Fruit fly (Drosophila melanogaster) whole organism, embryonic: Measurements from ENCODE around the gene CG31805.

ENCODE experiments used
- CG10565 ChIP-seq: fragments of 200-800 bp; sonication (Bioruptor generic); optimal IDR thresholded peaks from 3 replicates; lab custom pipeline; 2016; ENCODE audit warnings: missing biosample characterization, mild to moderate bottlenecking, missing genetic modification characterization
- CG10654 ChIP-seq: fragments of 200-800 bp; sonication (Bioruptor generic); optimal IDR thresholded peaks from 2 replicates; lab custom pipeline; 2016; ENCODE audit warnings: missing biosample characterization, missing genetic modification characterization
- CG12104 ChIP-seq: fragments of 200-800 bp; sonication (Bioruptor generic); optimal IDR thresholded peaks from 3 replicates; lab custom pipeline; 2016; ENCODE audit warnings: missing biosample characterization, missing genetic modification characterization
- CG12155 ChIP-seq: fragments of 200-800 bp; sonication (Bioruptor generic); optimal IDR thresholded peaks from 3 replicates; lab custom pipeline; 2016; ENCODE audit warnings: missing biosample characterization, missing genetic modification characterization
- CG12219 ChIP-seq: fragments of 200-800 bp; sonication (Bioruptor generic); optimal IDR thresholded peaks from 3 replicates; lab custom pipeline; 2018; ENCODE audit warnings: missing biosample characterization, mild to moderate bottlenecking, missing genetic modification characterization
- CG12236 ChIP-seq: fragments of 200-800 bp; sonication (Bioruptor generic); optimal IDR thresholded peaks from 2 replicates; lab custom pipeline; 2016; ENCODE audit warnings: missing biosample characterization, missing genetic modification characterization
- CG1233 ChIP-seq: fragments of 200-800 bp; sonication (Bioruptor generic); optimal IDR thresholded peaks from 4 replicates; lab custom pipeline; 2018; ENCODE audit warnings: missing biosample characterization, mild to moderate bottlenecking, missing genetic modification characterization
- CG15601 ChIP-seq: fragments of 200-800 bp; sonication (Bioruptor generic); optimal IDR thresholded peaks from 3 replicates; lab custom pipeline; 2019; ENCODE audit warnings: missing biosample characterization, mild to moderate bottlenecking, missing genetic modification characterization, moderate library complexity
- CG16779 ChIP-seq: fragments of 200-800 bp; sonication (Bioruptor generic); IDR thresholded peaks from 2 replicates; pipeline ENCODE4 v1.3.6; 2022; ENCODE audit warnings: missing biosample characterization, missing genetic modification characterization
- CG18619 ChIP-seq: fragments of 200-800 bp; sonication (Bioruptor generic); optimal IDR thresholded peaks from 3 replicates; lab custom pipeline; 2017; ENCODE audit warnings: missing biosample characterization, mild to moderate bottlenecking, missing genetic modification characterization
- CG3847 ChIP-seq: fragments of 200-800 bp; sonication (Bioruptor generic); IDR thresholded peaks from 2 replicates; pipeline ENCODE4 v1.3.6; 2022; ENCODE audit warnings: missing biosample characterization, missing genetic modification characterization
- CG4404 ChIP-seq: fragments of 200-800 bp; sonication (Bioruptor generic); IDR thresholded peaks from 2 replicates; pipeline ENCODE4 v1.3.6; 2022; ENCODE audit warnings: missing biosample characterization, missing genetic modification characterization
- CG4854 ChIP-seq: fragments of 200-800 bp; sonication (Bioruptor generic); optimal IDR thresholded peaks from 2 replicates; lab custom pipeline; 2016; ENCODE audit warnings: missing biosample characterization, missing genetic modification characterization, inconsistent platforms
- CG6654 ChIP-seq: fragments of 200-800 bp; sonication (Bioruptor generic); optimal IDR thresholded peaks from 2 replicates; lab custom pipeline; 2017; ENCODE audit warnings: missing biosample characterization, mild to moderate bottlenecking, missing genetic modification characterization
- CG9609 ChIP-seq: fragments of 200-800 bp; sonication (Bioruptor generic); optimal IDR thresholded peaks from 3 replicates; lab custom pipeline; 2016; ENCODE audit warnings: missing biosample characterization, missing genetic modification characterization
- CHES-1-like ChIP-seq: fragments of 200-800 bp; sonication (Bioruptor generic); optimal IDR thresholded peaks from 2 replicates; lab custom pipeline; 2016; ENCODE audit warnings: missing biosample characterization, missing genetic modification characterization
- Chrac-16 ChIP-seq: fragments of 200-800 bp; sonication (Bioruptor generic); optimal IDR thresholded peaks from 3 replicates; lab custom pipeline; 2016; ENCODE audit warnings: missing biosample characterization, missing genetic modification characterization
- Ets97D ChIP-seq: fragments of 200-800 bp; sonication (Bioruptor generic); optimal IDR thresholded peaks from 3 replicates; lab custom pipeline; 2016; ENCODE audit warnings: missing biosample characterization, missing genetic modification characterization
- GATAe ChIP-seq: fragments of 200-800 bp; sonication (Bioruptor generic); conservative IDR thresholded peaks from 2 replicates; pipeline ENCODE4 v1.3.6; 2022; ENCODE audit warnings: missing biosample characterization, missing genetic modification characterization
- HLHmδ ChIP-seq: fragments of 200-800 bp; sonication (Bioruptor generic); optimal IDR thresholded peaks from 2 replicates; lab custom pipeline; 2018; ENCODE audit warnings: missing biosample characterization, mild to moderate bottlenecking, missing genetic modification characterization, moderate library complexity
- Hand ChIP-seq: fragments of 200-800 bp; sonication (Bioruptor generic); optimal IDR thresholded peaks from 2 replicates; lab custom pipeline; 2017; ENCODE audit warnings: mild to moderate bottlenecking, missing biosample characterization, missing genetic modification reagents, missing genetic modification characterization
- HmgZ ChIP-seq: fragments of 200-800 bp; sonication (Bioruptor generic); optimal IDR thresholded peaks from 2 replicates; lab custom pipeline; 2018; ENCODE audit warnings: missing biosample characterization, mild to moderate bottlenecking, missing genetic modification characterization
- Hmx ChIP-seq: fragments of 200-800 bp; sonication (Bioruptor generic); optimal IDR thresholded peaks from 2 replicates; lab custom pipeline; 2016; ENCODE audit warnings: missing biosample characterization, missing genetic modification characterization
- Lhr ChIP-seq: fragments of 200-800 bp; sonication (Bioruptor generic); optimal IDR thresholded peaks from 3 replicates; lab custom pipeline; 2017; ENCODE audit warnings: mild to moderate bottlenecking, missing biosample characterization, missing genetic modification reagents, missing genetic modification characterization
- NFAT ChIP-seq: fragments of 200-800 bp; sonication (Bioruptor generic); IDR thresholded peaks from 2 replicates; pipeline ENCODE4 v1.3.6; 2022; ENCODE audit warnings: missing biosample characterization, missing genetic modification characterization
- Nf-YB ChIP-seq: fragments of 200-800 bp; sonication (Bioruptor generic); optimal IDR thresholded peaks from 3 replicates; lab custom pipeline; 2019; ENCODE audit warnings: missing biosample characterization, mild to moderate bottlenecking, missing genetic modification characterization, moderate library complexity
- Optix ChIP-seq: fragments of 200-800 bp; sonication (Bioruptor generic); IDR thresholded peaks from 3 replicates; pipeline ENCODE4 v1.3.6; 2022; ENCODE audit warnings: missing biosample characterization, missing genetic modification characterization
- Rx ChIP-seq: fragments of 200-800 bp; sonication (Bioruptor generic); IDR thresholded peaks from 2 replicates; pipeline ENCODE4 v1.3.6; 2022; ENCODE audit warnings: missing biosample characterization, missing genetic modification characterization
- ara ChIP-seq: fragments of 200-800 bp; sonication (Bioruptor generic); IDR thresholded peaks from 2 replicates; pipeline ENCODE4 v1.3.6; 2022; ENCODE audit warnings: missing biosample characterization, missing genetic modification characterization
- ash1 ChIP-seq: fragments of 200-800 bp; sonication (Bioruptor generic); optimal IDR thresholded peaks from 2 replicates; lab custom pipeline; 2018; ENCODE audit warnings: missing biosample characterization, mild to moderate bottlenecking, missing genetic modification characterization
- az2 ChIP-seq: fragments of 200-800 bp; sonication (Bioruptor generic); optimal IDR thresholded peaks from 3 replicates; lab custom pipeline; 2016; ENCODE audit warnings: missing biosample characterization, missing genetic modification characterization
- chif ChIP-seq, 2 experiments: fragments of 200-800 bp; sonication (Bioruptor generic); optimal IDR thresholded peaks; 3 replicates each; lab custom pipeline; 2016; ENCODE audit warnings: missing biosample characterization in 2 of 2, missing genetic modification characterization in 2 of 2
- crol ChIP-seq: fragments of 200-800 bp; sonication (Bioruptor generic); IDR thresholded peaks from 2 replicates; pipeline ENCODE4 v1.3.6; 2022; ENCODE audit warnings: missing biosample characterization, missing genetic modification characterization
- crp ChIP-seq, 2 experiments: fragments of 200-800 bp; sonication (Bioruptor generic); optimal IDR thresholded peaks; 2 replicates in 1 of 2; 3 replicates in 1 of 2; lab custom pipeline; 2017; ENCODE audit warnings: missing biosample characterization in 2 of 2, missing genetic modification characterization in 2 of 2, mild to moderate bottlenecking in 1 of 2, moderate library complexity in 1 of 2
- cwo ChIP-seq: fragments of 200-800 bp; sonication (Bioruptor generic); optimal IDR thresholded peaks from 3 replicates; lab custom pipeline; 2017; ENCODE audit warnings: missing biosample characterization, missing genetic modification characterization, mild to moderate bottlenecking, moderate library complexity, missing genetic modification reagents
- dimm ChIP-seq: fragments of 200-800 bp; sonication (Bioruptor generic); IDR thresholded peaks from 2 replicates; pipeline ENCODE4 v1.3.6; 2022; ENCODE audit warnings: missing biosample characterization, missing genetic modification characterization
- en ChIP-seq: fragments of 200-800 bp; sonication (Bioruptor generic); optimal IDR thresholded peaks from 2 replicates; lab custom pipeline; 2016; ENCODE audit warnings: missing biosample characterization, missing genetic modification characterization
- eve ChIP-seq, 2 experiments: fragments of >200 bp; optimal IDR thresholded peaks; 2 replicates each; lab custom pipeline; 2017; ENCODE audit warnings: missing biosample characterization in 2 of 2, missing genetic modification characterization in 2 of 2
- fd96Cb ChIP-seq: fragments of 200-800 bp; sonication (Bioruptor generic); optimal IDR thresholded peaks from 2 replicates; lab custom pipeline; 2018; ENCODE audit warnings: missing biosample characterization, mild to moderate bottlenecking, missing genetic modification characterization, moderate library complexity
- gcm ChIP-seq: fragments of 200-800 bp; sonication (Bioruptor generic); optimal IDR thresholded peaks from 2 replicates; lab custom pipeline; 2019; ENCODE audit warnings: missing biosample characterization, mild to moderate bottlenecking, missing genetic modification characterization, moderate library complexity
- h ChIP-seq: fragments of >200 bp; optimal IDR thresholded peaks from 2 replicates; lab custom pipeline; 2017
- nom ChIP-seq: fragments of 200-800 bp; sonication (Bioruptor generic); optimal IDR thresholded peaks from 2 replicates; lab custom pipeline; 2017; ENCODE audit warnings: missing biosample characterization, missing genetic modification characterization, mild to moderate bottlenecking, moderate library complexity, missing genetic modification reagents
- oc ChIP-seq: fragments of 200-800 bp; sonication (Bioruptor generic); optimal IDR thresholded peaks from 2 replicates; lab custom pipeline; 2018; ENCODE audit warnings: missing biosample characterization, mild to moderate bottlenecking, missing genetic modification characterization, moderate library complexity
- pnt ChIP-seq: fragments of 200-800 bp; sonication (Bioruptor generic); optimal IDR thresholded peaks from 3 replicates; lab custom pipeline; 2016; ENCODE audit warnings: missing biosample characterization, missing genetic modification characterization
- rib ChIP-seq: fragments of 200-800 bp; sonication (Bioruptor generic); IDR thresholded peaks from 2 replicates; pipeline ENCODE4 v1.3.6; 2022; ENCODE audit warnings: missing biosample characterization, missing genetic modification characterization
- sisA ChIP-seq: fragments of 200-800 bp; sonication (Bioruptor generic); IDR thresholded peaks from 2 replicates; pipeline ENCODE4 v1.3.6; 2022; ENCODE audit warnings: missing biosample characterization, missing genetic modification characterization
- tna ChIP-seq: fragments of 200-800 bp; sonication (Bioruptor generic); IDR thresholded peaks from 2 replicates; pipeline ENCODE4 v1.3.6; 2022; ENCODE audit warnings: missing biosample characterization, missing genetic modification characterization; ENCODE audit not compliant: partially characterized antibody
- unpg ChIP-seq: fragments of 200-800 bp; sonication (Bioruptor generic); optimal IDR thresholded peaks from 3 replicates; lab custom pipeline; 2018; ENCODE audit warnings: missing biosample characterization, mild to moderate bottlenecking, missing genetic modification characterization, moderate library complexity
- zf30C ChIP-seq: fragments of 200-800 bp; sonication (Bioruptor generic); optimal IDR thresholded peaks from 3 replicates; lab custom pipeline; 2018; ENCODE audit warnings: missing biosample characterization, mild to moderate bottlenecking, missing genetic modification characterization

Gene CG31805

DNA sequence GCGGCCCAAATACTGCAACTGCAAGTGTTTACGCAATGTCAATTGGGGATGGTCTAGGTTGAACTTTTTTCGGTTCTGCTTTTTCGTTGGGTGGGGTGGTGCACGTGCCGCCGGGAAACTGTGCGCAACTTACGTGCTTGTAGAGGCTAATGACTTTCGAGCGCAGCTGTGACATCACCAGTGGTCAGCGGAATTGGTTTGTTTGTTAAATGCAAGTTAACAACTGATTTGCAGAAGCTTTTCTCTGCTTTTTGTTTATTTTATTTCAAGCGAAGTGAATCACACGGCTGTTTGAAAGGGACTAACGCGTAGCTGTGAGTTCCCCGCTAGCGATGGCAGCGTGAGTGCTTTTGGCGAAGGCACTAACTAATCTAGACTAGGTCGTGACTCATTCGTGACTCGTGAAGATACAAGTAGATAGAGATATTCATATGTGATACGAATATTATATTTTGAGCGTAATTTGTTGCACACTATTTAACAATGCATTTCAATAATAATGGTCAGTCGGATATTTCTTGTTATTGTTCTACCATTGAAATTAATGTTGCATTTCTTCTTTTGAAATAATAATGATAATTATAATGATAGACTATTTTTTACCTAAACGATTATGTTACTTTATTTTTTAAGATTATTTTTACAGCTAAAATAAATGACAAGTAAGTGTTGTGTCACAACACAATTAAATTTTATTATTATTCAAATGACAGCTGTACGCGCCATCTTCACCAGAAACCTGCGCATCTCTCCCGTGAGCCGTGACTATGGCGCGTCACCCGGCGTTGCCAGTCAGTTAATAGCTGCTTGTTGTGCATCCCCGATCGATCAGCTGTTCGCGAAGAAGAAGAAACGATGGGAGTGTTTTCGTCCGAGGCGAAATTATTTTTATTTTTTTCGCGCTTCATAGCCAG lies 12.4 kb downstream of the CG31805 start, which contains the start of the genes osi and tweek (continued):
- peak; percentile 70 for TF ChIP-seq az2
- peak; percentile 35 for TF ChIP-seq HmgZ (tag; lab: Kevin White, UChicago)
- TF ChIP-seq h (lab: Kevin White, UChicago), result no peak
- no peak for TF ChIP-seq unpg
- TF ChIP-seq CG16779, result 0 out of 2 replicates have a peak, but pooled peaks have one; percentile 11
- no peak for TF ChIP-seq CG4854 (GFP tag; lab: Kevin White, UChicago)
- no peak for TF ChIP-seq Hmx
- peak; percentile 44; the same call in 1 of the 2 replicates for TF ChIP-seq GATAe (GFP tag; lab: Robert Waterston, UW)
- peak; percentile 76 for TF ChIP-seq CG12155 (GFP tag; lab: Kevin White, UChicago)
- peak; percentile 32 for TF ChIP-seq pnt (GFP tag; lab: Kevin White, UChicago)
- TF ChIP-seq cwo (GFP tag; lab: Kevin White, UChicago), result peak; percentile 64
- TF ChIP-seq Hand (GFP tag; lab: Kevin White, UChicago), result peak; percentile 2
- no peak for TF ChIP-seq nom (GFP tag; lab: Kevin White, UChicago)
- TF ChIP-seq CG12104 (GFP tag; lab: Kevin White, UChicago), result peak; percentile 54
- peak; percentile 70 for TF ChIP-seq CG3847 (GFP tag; lab: Robert Waterston, UW)
- TF ChIP-seq crol, result no peak
- no peak for TF ChIP-seq rib (GFP tag; lab: Robert Waterston, UW)
- peak; percentile 55 for TF ChIP-seq CG9609
- peak; percentile 11 to 43 for TF ChIP-seq chif (GFP tag; optimal IDR thresholded peaks at IDR 0.05; lab: Kevin White, UChicago)
- TF ChIP-seq eve (GFP tag; optimal IDR thresholded peaks at IDR 0.05; lab: Kevin White, UChicago), result no peak
- no peak for TF ChIP-seq CG12219 (GFP tag; lab: Kevin White, UChicago)
- TF ChIP-seq Ets97D, result no peak
- peak; percentile 39 for TF ChIP-seq Lhr
- TF ChIP-seq NFAT (GFP tag; lab: Robert Waterston, UW), result peak; percentile 84
- TF ChIP-seq Optix (GFP tag; lab: Robert Waterston, UW), result no peak
- TF ChIP-seq fd96Cb, result peak; percentile 40
- peak; percentile 74 for TF ChIP-seq Chrac-16 (GFP tag; lab: Kevin White, UChicago)
- TF ChIP-seq en, result no peak
- no peak for TF ChIP-seq CHES-1-like
- no peak for TF ChIP-seq CG6654 (GFP tag; lab: Kevin White, UChicago)
- no peak for TF ChIP-seq ash1 (GFP tag; lab: Kevin White, UChicago)
- peak; percentile 28 for TF ChIP-seq CG10654
- peak; percentile 58 to 95 for TF ChIP-seq crp (GFP tag; optimal IDR thresholded peaks at IDR 0.05; lab: Kevin White, UChicago)
- TF ChIP-seq Nf-YB (GFP tag; lab: Kevin White, UChicago), result no peak
- peak; percentile 59 for TF ChIP-seq CG18619 (GFP tag; lab: Kevin White, UChicago)
- TF ChIP-seq tna (GFP tag; lab: Robert Waterston, UW), result peak; percentile 66
- no peak for TF ChIP-seq CG1233 (GFP tag; lab: Kevin White, UChicago)
- peak; percentile 54; the same call in 1 of the 2 replicates for TF ChIP-seq sisA (GFP tag; lab: Robert Waterston, UW)
- no peak for TF ChIP-seq gcm (GFP tag; lab: Kevin White, UChicago)
- TF ChIP-seq ara (GFP tag; lab: Robert Waterston, UW), result no peak
- TF ChIP-seq Rx, result no peak
- TF ChIP-seq CG4404 (GFP tag; lab: Robert Waterston, UW), result peak; percentile 53
- TF ChIP-seq dimm (GFP tag; lab: Robert Waterston, UW), result no peak
- TF ChIP-seq CG10565 (GFP tag; lab: Kevin White, UChicago), result no peak
- TF ChIP-seq HLHmδ (GFP tag; lab: Kevin White, UChicago), result no peak
- TF ChIP-seq CG12236 (GFP tag; lab: Kevin White, UChicago), result no peak
- no peak for TF ChIP-seq CG15601 (tag; lab: Kevin White, UChicago)
- TF ChIP-seq zf30C (GFP tag; lab: Kevin White, UChicago), result no peak
- no peak for TF ChIP-seq oc (tag; lab: Kevin White, UChicago)
